Fruit fly (Drosophila melanogaster) S2 (cell line): ENCODE data around the gene CG31342.

Experiments
- CG8478 ChIP-seq: fragments of >200 bp; optimal IDR thresholded peaks from 2 replicates; lab custom pipeline; 2018
- CTCF ChIP-seq, 2 experiments: fragments of >200 bp; optimal IDR thresholded peaks; 2 replicates each; lab custom pipeline; 2018

The CG31342 gene

dm6 chr3R:13012990-13013389 is 27.1 kb downstream of the CG31342 start:
- no peak for TF ChIP-seq CTCF (optimal IDR thresholded peaks at IDR 0.05; lab: Kevin White, UChicago)
- TF ChIP-seq CG8478, result no peak

dm6 chr3R:13014168-13014881 is 28.5 kb downstream of the CG31342 start:
- no peak for TF ChIP-seq CG8478
- no peak for TF ChIP-seq CTCF (optimal IDR thresholded peaks at IDR 0.05; lab: Kevin White, UChicago)

DNA sequence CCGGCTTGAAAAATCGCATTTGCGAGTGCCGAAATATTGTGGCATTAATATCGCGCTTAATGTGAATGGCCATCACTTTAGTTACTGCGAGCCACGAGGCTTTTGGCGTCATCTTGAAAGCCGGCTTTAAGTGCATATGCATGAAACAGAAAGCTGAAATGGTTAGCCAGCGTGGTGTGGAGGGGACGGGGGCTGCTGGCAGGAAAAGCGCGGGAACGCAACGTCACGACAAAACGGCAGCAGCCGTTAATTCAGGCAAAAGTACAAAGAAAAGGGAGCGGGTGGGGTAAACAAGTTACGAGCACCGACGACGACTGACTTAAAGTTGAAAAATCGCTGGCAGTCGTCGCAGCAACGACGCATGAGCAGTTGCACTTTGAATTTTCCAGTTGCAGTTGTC is 29.6 kb downstream of the CG31342 start:
- TF ChIP-seq CTCF (optimal IDR thresholded peaks at IDR 0.05; lab: Kevin White, UChicago) (no peak), CG8478 (no peak)

DNA sequence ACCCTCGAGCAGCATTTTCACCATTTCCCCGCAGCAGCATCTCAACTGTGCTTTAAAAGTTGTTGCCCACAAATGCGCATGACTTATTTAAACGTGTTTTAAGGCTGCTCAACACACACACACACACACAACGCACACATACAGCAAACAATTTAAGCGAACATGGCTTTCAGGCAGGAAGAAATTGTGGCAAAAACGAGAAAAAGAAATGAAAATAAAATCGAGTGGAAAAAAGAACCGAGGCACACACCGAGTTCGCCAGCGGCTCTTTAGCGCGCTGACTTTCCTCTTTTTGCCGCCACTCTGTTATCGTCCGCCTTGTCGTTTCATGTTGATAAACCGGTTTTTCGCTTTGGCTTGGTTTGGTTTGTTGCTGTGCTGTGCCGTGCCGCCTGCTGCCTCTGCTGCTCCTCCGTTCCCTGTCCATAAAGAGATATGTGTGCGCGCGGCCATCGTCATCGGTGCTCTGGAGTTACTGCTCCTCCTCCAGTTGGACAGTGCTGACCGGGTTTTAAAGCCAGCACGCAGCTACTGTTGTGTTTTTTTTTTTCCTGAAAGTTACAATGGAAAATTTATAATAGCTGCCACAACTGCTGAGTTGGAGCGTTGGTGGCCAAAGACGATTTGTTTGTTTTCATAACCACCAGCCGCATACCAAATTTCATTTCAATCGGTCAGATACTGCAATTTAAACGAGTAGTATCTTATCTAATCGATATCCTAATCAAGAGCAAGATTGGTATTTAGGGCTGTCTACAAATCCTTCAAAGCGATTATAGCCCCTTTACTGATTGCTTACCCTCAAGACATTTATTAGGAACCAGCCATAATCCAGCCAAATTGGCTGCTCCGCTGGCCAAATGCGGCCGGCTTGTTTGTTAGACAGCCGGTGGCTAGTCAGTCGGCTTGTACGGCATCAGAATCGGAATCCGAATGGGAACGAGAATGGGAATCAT is 30.2 kb downstream of the CG31342 start:
- TF ChIP-seq CG8478, result no peak
- no peak for TF ChIP-seq CTCF (optimal IDR thresholded peaks at IDR 0.05; lab: Kevin White, UChicago)

dm6 chr3R:13017623-13018036 is 31.8 kb downstream of the CG31342 start:
- no peak for TF ChIP-seq CG8478
- TF ChIP-seq CTCF (optimal IDR thresholded peaks at IDR 0.05; lab: Kevin White, UChicago), result no peak

DNA sequence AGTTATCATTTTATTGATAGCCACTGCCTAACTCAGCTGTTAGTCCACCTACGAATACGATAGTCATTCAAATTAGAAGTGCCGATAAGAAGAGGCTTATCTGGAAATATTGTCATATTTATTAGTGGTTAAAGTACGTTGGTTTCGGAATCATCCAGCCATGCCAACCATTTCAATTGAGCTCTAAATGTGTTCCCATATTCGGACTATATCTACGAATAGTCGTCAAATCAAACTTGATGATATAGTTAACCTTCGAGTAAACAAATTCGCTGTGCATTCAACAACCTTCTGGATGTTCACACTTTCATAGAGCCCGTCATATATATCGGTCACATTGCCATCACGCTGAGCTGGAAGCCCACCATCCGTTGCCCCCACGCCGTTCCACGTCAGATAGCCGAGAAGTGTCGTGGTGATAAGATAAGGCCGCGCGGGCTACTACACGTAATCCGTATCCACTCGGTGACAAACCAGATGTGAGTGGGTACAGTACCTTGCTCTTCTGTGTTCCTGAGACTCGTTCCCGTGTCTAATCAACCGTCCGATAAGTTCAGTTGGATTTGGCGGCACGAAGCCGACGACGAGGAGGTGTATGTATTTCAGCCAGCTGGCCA is 32.6 kb downstream of the CG31342 start:
- TF ChIP-seq CG8478 (no peak), CTCF (optimal IDR thresholded peaks at IDR 0.05; lab: Kevin White, UChicago) (no peak)

- TF ChIP-seq CG8478, result no peak
- TF ChIP-seq CTCF (optimal IDR thresholded peaks at IDR 0.05; lab: Kevin White, UChicago), result no peak
These were observed 33.2 kb downstream of the CG31342 start for dm6 chr3R:13018995-13019394.

dm6 chr3R:13030257-13031173 is 44.7 kb downstream of the CG31342 start, which contains the start of the genes CG46281 and CG46280:
Gene CG46281 (minus strand): TSS chr3R:13030307.
Gene CG46280 (minus strand): TSS chr3R:13030659.
- TF ChIP-seq CTCF (optimal IDR thresholded peaks at IDR 0.05; lab: Kevin White, UChicago) (no peak), CG8478 (no peak)

DNA sequence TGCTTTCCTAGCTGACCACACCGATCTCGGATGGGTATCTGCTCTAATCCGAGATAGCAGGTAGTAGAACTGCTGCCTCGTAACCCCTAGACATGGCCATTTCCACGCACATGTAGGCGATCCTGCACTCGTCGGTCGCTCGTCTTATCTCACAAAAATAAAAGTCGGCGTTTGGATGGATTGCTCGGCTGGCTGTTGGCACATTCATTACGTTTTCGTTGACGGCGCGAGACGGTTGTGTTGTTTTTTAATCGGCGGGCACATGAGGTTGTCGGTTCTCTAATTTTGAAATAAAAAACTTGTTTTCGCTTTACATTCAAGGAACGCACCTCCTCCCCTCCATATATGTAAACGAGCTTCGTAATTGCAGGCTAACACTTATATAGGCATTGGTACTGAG is 46.5 kb downstream of the CG31342 start, which contains the start of gene ry:
TSS of gene ry (plus strand) at position 206 of the 400 bp plus-strand sequence.
- no peak for TF ChIP-seq CG8478
- TF ChIP-seq CTCF (optimal IDR thresholded peaks at IDR 0.05; lab: Kevin White, UChicago), result no peak

- no peak for TF ChIP-seq CG8478
- TF ChIP-seq CTCF (optimal IDR thresholded peaks at IDR 0.05; lab: Kevin White, UChicago), result no peak
These were observed 47.2 kb downstream of the CG31342 start for dm6 chr3R:13032975-13033445.

DNA sequence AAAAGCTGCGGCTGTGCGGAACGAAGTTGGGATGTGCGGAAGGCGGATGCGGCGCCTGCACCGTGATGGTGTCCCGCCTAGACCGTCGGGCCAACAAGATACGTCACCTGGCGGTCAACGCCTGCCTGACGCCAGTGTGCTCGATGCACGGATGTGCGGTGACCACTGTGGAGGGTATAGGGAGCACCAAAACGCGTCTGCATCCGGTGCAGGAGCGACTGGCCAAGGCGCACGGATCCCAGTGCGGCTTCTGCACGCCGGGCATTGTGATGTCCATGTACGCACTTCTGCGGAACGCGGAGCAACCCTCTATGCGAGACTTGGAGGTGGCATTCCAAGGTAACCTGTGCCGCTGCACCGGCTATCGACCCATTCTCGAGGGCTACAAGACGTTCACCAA is 47.8 kb downstream of the CG31342 start:
- TF ChIP-seq CTCF (optimal IDR thresholded peaks at IDR 0.05; lab: Kevin White, UChicago) (no peak), CG8478 (no peak)

- no peak for TF ChIP-seq CTCF (optimal IDR thresholded peaks at IDR 0.05; lab: Kevin White, UChicago)
- no peak for TF ChIP-seq CG8478
These were observed 50.2 kb downstream of the CG31342 start for dm6 chr3R:13036064-13036463.

dm6 chr3R:13038075-13038474 is 52.2 kb downstream of the CG31342 start, which contains the start of gene CG11668:
Gene CG11668 (plus strand): TSS chr3R:13038375.
- TF ChIP-seq CG8478, result no peak
- TF ChIP-seq CTCF (optimal IDR thresholded peaks at IDR 0.05; lab: Kevin White, UChicago), result no peak

- TF ChIP-seq CG8478, result no peak
- TF ChIP-seq CTCF (optimal IDR thresholded peaks at IDR 0.05; lab: Kevin White, UChicago), result no peak
These were observed 53.3 kb downstream of the CG31342 start for dm6 chr3R:13039037-13039583.
